Worm (Caenorhabditis elegans): ENCODE data around the gene fbxc-55.

fbxc-55 gene

DNA sequence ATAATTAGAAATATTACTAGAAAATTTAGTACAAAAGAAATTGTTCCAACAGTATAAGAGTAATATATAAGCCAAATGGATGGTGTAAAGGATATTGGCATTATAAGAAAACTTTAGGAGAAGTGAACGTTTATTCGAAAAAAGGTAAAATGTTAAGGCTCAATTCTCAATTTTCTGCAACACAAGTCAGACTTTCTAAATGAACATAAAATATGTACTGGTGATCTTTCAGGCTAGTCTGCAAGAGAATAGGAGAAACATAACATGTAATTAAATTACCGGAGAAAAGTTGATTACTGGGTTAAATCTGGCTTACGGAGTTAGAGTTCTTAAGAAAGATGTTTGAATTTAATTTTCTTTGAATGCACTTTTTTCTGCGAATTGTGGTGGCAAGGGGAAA lies 13.2 kb downstream of the fbxc-55 start, which contains the start of gene sri-33:
Gene sri-33 (minus strand): TSS at position 101 of the 400 bp plus-strand sequence.
- TF ChIP-seq mcd-1 (GFP tag; IDR thresholded peaks at IDR 0.05) = no peak
- TF ChIP-seq xnd-1 (tag; optimal IDR thresholded peaks at IDR 0.05) = no peak
- TF ChIP-seq B0336.3 (GFP tag; IDR thresholded peaks at IDR 0.05) = no peak
- TF ChIP-seq Y79H2A.3 (GFP tag; conservative IDR thresholded peaks at IDR 0.05) = no peak
- TF ChIP-seq somi-1 (GFP tag; optimal IDR thresholded peaks at IDR 0.05) = no peak
- TF ChIP-seq B0261.1 (tag; optimal IDR thresholded peaks at IDR 0.05) = no peak
- TF ChIP-seq B0019.2 (GFP tag; conservative IDR thresholded peaks at IDR 0.05) = no peak
- no peak for TF ChIP-seq hmg-20 (GFP tag; IDR thresholded peaks at IDR 0.05)
- no peak for TF ChIP-seq ceh-79 (tag; optimal IDR thresholded peaks at IDR 0.05)
- no peak for TF ChIP-seq egrh-3 (GFP tag; IDR thresholded peaks at IDR 0.05)
- no peak for TF ChIP-seq snpc-4 (GFP tag; optimal IDR thresholded peaks at IDR 0.05)
- TF ChIP-seq snpc-4 (tag; optimal IDR thresholded peaks at IDR 0.05) = no peak
- TF ChIP-seq nhr-120 (GFP tag; IDR thresholded peaks at IDR 0.05) = no peak
- no peak for TF ChIP-seq ztf-22 (GFP tag; optimal IDR thresholded peaks at IDR 0.05)
- no peak for TF ChIP-seq bed-1 (GFP tag; IDR thresholded peaks at IDR 0.05)
- no peak for TF ChIP-seq let-526 (GFP tag; IDR thresholded peaks at IDR 0.05)
- TF ChIP-seq ceh-40 (GFP tag; IDR thresholded peaks at IDR 0.05) = no peak
- TF ChIP-seq Y67H2A.10 (GFP tag; conservative IDR thresholded peaks at IDR 0.05) = no peak
- no peak for TF ChIP-seq ekl-4 (GFP tag; IDR thresholded peaks at IDR 0.05)
- no peak for TF ChIP-seq unc-130 (GFP tag; optimal IDR thresholded peaks at IDR 0.05)
- TF ChIP-seq ztf-28 (GFP tag; IDR thresholded peaks at IDR 0.05) = no peak

- TF ChIP-seq lir-1 (GFP tag; conservative IDR thresholded peaks at IDR 0.05) = no peak
- TF ChIP-seq snpc-4 (GFP tag; optimal IDR thresholded peaks at IDR 0.05) = no peak
- TF ChIP-seq snpc-4 (tag; optimal IDR thresholded peaks at IDR 0.05) = no peak
- TF ChIP-seq F37B4.10 (GFP tag; IDR thresholded peaks at IDR 0.05) = no peak
- TF ChIP-seq nhr-80 (tag; optimal IDR thresholded peaks at IDR 0.05) = no peak
- TF ChIP-seq Y53F4B.3 (GFP tag; IDR thresholded peaks at IDR 0.05) = no peak
- no peak for TF ChIP-seq sdz-38 (tag; optimal IDR thresholded peaks at IDR 0.05)
- no peak for TF ChIP-seq aptf-3 (GFP tag; IDR thresholded peaks at IDR 0.05)
- TF ChIP-seq T26A5.8 (tag; optimal IDR thresholded peaks at IDR 0.05) = no peak
- no peak for TF ChIP-seq ztf-25 (GFP tag; IDR thresholded peaks at IDR 0.05)
- TF ChIP-seq K12H6.12 (tag; optimal IDR thresholded peaks at IDR 0.05) = no peak
- TF ChIP-seq cebp-1 (GFP tag; IDR thresholded peaks at IDR 0.05) = no peak
- no peak for TF ChIP-seq cebp-1 (tag; optimal IDR thresholded peaks at IDR 0.05)
- TF ChIP-seq rcor-1 (GFP tag; IDR thresholded peaks at IDR 0.05) = no peak
- no peak for TF ChIP-seq zim-3 (tag; optimal IDR thresholded peaks at IDR 0.05)
- no peak for TF ChIP-seq bed-2 (GFP tag; IDR thresholded peaks at IDR 0.05)
- TF ChIP-seq pha-4 (tag; optimal IDR thresholded peaks at IDR 0.05) = no peak
- TF ChIP-seq attf-5 (GFP tag; optimal IDR thresholded peaks at IDR 0.05) = no peak
- no peak for TF ChIP-seq unc-62 (GFP tag; optimal IDR thresholded peaks at IDR 0.05)
- TF ChIP-seq snpc-3.4 (tag; optimal IDR thresholded peaks at IDR 0.05) = no peak
These were observed 15.6 kb downstream of the fbxc-55 start, which contains the start of gene sri-32 for ce11 chrII:3154383-3154782. TSS of gene sri-32 (minus strand) at chrII:3154483.

- TF ChIP-seq F22D6.2 (tag; optimal IDR thresholded peaks at IDR 0.05) (no peak), akir-1 (GFP tag; optimal IDR thresholded peaks at IDR 0.05) (no peak), pha-4 (tag; optimal IDR thresholded peaks at IDR 0.05) (no peak), snpc-1.1 (tag; optimal IDR thresholded peaks at IDR 0.05; ENCODE audit: insufficient read depth) (no peak), mxl-1 (tag; optimal IDR thresholded peaks at IDR 0.05) (no peak), ztf-28 (GFP tag; IDR thresholded peaks at IDR 0.05) (no peak), F37B4.10 (GFP tag; IDR thresholded peaks at IDR 0.05) (no peak), B0035.1 (tag; optimal IDR thresholded peaks at IDR 0.05) (no peak), ets-4 (GFP tag; optimal IDR thresholded peaks at IDR 0.05) (no peak), nfyb-1 (GFP tag; IDR thresholded peaks at IDR 0.05) (no peak), T07F8.4 (tag; optimal IDR thresholded peaks at IDR 0.05) (no peak), Y53F4B.3 (GFP tag; IDR thresholded peaks at IDR 0.05) (no peak), F57A8.1 (GFP tag; optimal IDR thresholded peaks at IDR 0.05) (no peak), lin-54 (GFP tag; optimal IDR thresholded peaks at IDR 0.05) (no peak)
These were observed 18.4 kb downstream of the fbxc-55 start, which contains the start of the genes T10D4.14 and T10D4.19 for ce11 chrII:3151615-3152014. TSS of gene T10D4.14 (minus strand) at chrII:3151715. TSS of gene T10D4.19 (plus strand) at chrII:3151918.
